Fruit fly (Drosophila melanogaster) whole organism, embryonic: ENCODE measurements around the gene CG1738.

Experiments used
- Bteb2 ChIP-seq: fragments of 200-800 bp; sonication (Bioruptor generic); optimal IDR thresholded peaks from 2 replicates; lab custom pipeline; 2016; ENCODE audit warnings: missing biosample characterization, missing genetic modification characterization
- CG10462 ChIP-seq: fragments of 200-800 bp; sonication (Bioruptor generic); optimal IDR thresholded peaks from 2 replicates; lab custom pipeline; 2016; ENCODE audit warnings: missing biosample characterization, missing genetic modification characterization
- CG10959 ChIP-seq: fragments of 200-800 bp; sonication (Bioruptor generic); IDR thresholded peaks from 2 replicates; pipeline ENCODE4 v1.3.6; 2022; ENCODE audit warnings: missing biosample characterization, missing genetic modification characterization
- CG11398 ChIP-seq: fragments of 200-800 bp; sonication (Bioruptor generic); optimal IDR thresholded peaks from 2 replicates; lab custom pipeline; 2016; ENCODE audit warnings: missing biosample characterization, missing genetic modification characterization
- CG11723 ChIP-seq: fragments of 200-800 bp; sonication (Bioruptor generic); optimal IDR thresholded peaks from 2 replicates; lab custom pipeline; 2017; ENCODE audit warnings: missing biosample characterization, mild to moderate bottlenecking, missing genetic modification characterization
- CG12219 ChIP-seq: fragments of 200-800 bp; sonication (Bioruptor generic); optimal IDR thresholded peaks from 3 replicates; lab custom pipeline; 2018; ENCODE audit warnings: missing biosample characterization, mild to moderate bottlenecking, missing genetic modification characterization
- CG13624 ChIP-seq: fragments of 200-800 bp; sonication (Bioruptor generic); optimal IDR thresholded peaks from 2 replicates; lab custom pipeline; 2016; ENCODE audit warnings: missing biosample characterization, missing genetic modification characterization
- CG2120 ChIP-seq: fragments of 200-800 bp; sonication (Bioruptor generic); optimal IDR thresholded peaks from 3 replicates; lab custom pipeline; 2016; ENCODE audit warnings: missing biosample characterization, missing genetic modification characterization
- CG2202 ChIP-seq: fragments of 200-800 bp; sonication (Bioruptor generic); optimal IDR thresholded peaks from 2 replicates; lab custom pipeline; 2018; ENCODE audit warnings: missing biosample characterization, mild to moderate bottlenecking, missing genetic modification characterization
- CG2712 ChIP-seq: fragments of 200-800 bp; optimal IDR thresholded peaks from 3 replicates; lab custom pipeline; 2019; ENCODE audit warnings: missing biosample characterization, mild to moderate bottlenecking, missing genetic modification characterization, moderate library complexity
- CG31388 ChIP-seq: fragments of 200-800 bp; sonication (Bioruptor generic); optimal IDR thresholded peaks from 2 replicates; lab custom pipeline; 2016; ENCODE audit warnings: missing biosample characterization, missing genetic modification characterization
- CG32772 ChIP-seq: fragments of 200-800 bp; sonication (Bioruptor generic); IDR thresholded peaks from 2 replicates; pipeline ENCODE4 v1.3.6; 2022; ENCODE audit warnings: missing biosample characterization, missing genetic modification characterization
- CG3838 ChIP-seq: fragments of 200-800 bp; sonication (Bioruptor generic); optimal IDR thresholded peaks from 3 replicates; lab custom pipeline; 2016; ENCODE audit warnings: missing biosample characterization, missing genetic modification characterization
- CG3995 ChIP-seq: fragments of 200-800 bp; sonication (Bioruptor generic); optimal IDR thresholded peaks from 3 replicates; lab custom pipeline; 2016; ENCODE audit warnings: missing biosample characterization, missing genetic modification characterization
- CG4282 ChIP-seq: fragments of 200-800 bp; sonication (Bioruptor generic); optimal IDR thresholded peaks from 2 replicates; lab custom pipeline; 2016; ENCODE audit warnings: missing biosample characterization, missing genetic modification characterization
- CG4404 ChIP-seq: fragments of 200-800 bp; sonication (Bioruptor generic); IDR thresholded peaks from 2 replicates; pipeline ENCODE4 v1.3.6; 2022; ENCODE audit warnings: missing biosample characterization, missing genetic modification characterization
- CG4730 ChIP-seq: fragments of 200-800 bp; sonication (Bioruptor generic); IDR thresholded peaks from 2 replicates; pipeline ENCODE4 v1.3.6; 2022; ENCODE audit warnings: missing biosample characterization, missing genetic modification characterization
- CG6689 ChIP-seq: fragments of 200-800 bp; sonication (Bioruptor generic); IDR thresholded peaks from 2 replicates; pipeline ENCODE4 v1.3.6; 2022; ENCODE audit warnings: missing biosample characterization, missing genetic modification characterization
- CG6765 ChIP-seq: fragments of 200-800 bp; sonication (Bioruptor generic); optimal IDR thresholded peaks from 3 replicates; lab custom pipeline; 2017; ENCODE audit warnings: missing biosample characterization, mild to moderate bottlenecking, missing genetic modification characterization
- CG7372 ChIP-seq: fragments of 200-800 bp; sonication (Bioruptor generic); IDR thresholded peaks from 2 replicates; pipeline ENCODE4 v1.3.6; 2022; ENCODE audit warnings: missing biosample characterization, missing genetic modification characterization
- CG8944 ChIP-seq: fragments of 200-800 bp; sonication (Bioruptor generic); optimal IDR thresholded peaks from 3 replicates; lab custom pipeline; 2016; ENCODE audit warnings: missing biosample characterization, missing genetic modification characterization
- CG9876 ChIP-seq: fragments of 200-800 bp; sonication (Bioruptor generic); optimal IDR thresholded peaks from 2 replicates; lab custom pipeline; 2016; ENCODE audit warnings: missing biosample characterization, missing genetic modification characterization
- CTCF ChIP-seq: fragments of 200-800 bp; sonication (Bioruptor generic); optimal IDR thresholded peaks from 2 replicates; lab custom pipeline; 2017; ENCODE audit warnings: missing biosample characterization, mild to moderate bottlenecking, missing genetic modification characterization, moderate library complexity
- D ChIP-seq, 2 experiments: fragments of 200-800 bp in 1 of 2; fragments of >200 bp in 1 of 2; sonication (Bioruptor generic) in 1 of 2; optimal IDR thresholded peaks; 2 replicates in 1 of 2; 3 replicates in 1 of 2; lab custom pipeline; 2017; ENCODE audit warnings: mild to moderate bottlenecking in 1 of 2, missing biosample characterization in 1 of 2, missing genetic modification characterization in 1 of 2, missing genetic modification reagents in 1 of 2
- Dad ChIP-seq: fragments of 200-800 bp; sonication (Bioruptor generic); optimal IDR thresholded peaks from 3 replicates; lab custom pipeline; 2016; ENCODE audit warnings: missing biosample characterization, missing genetic modification characterization
- Dbx ChIP-seq: fragments of 200-800 bp; sonication (Bioruptor generic); IDR thresholded peaks from 3 replicates; pipeline ENCODE4 v1.3.6; 2022; ENCODE audit warnings: missing biosample characterization, missing genetic modification characterization
- Dfd ChIP-seq, 2 experiments: fragments of >200 bp; optimal IDR thresholded peaks; 2 replicates each; lab custom pipeline; 2017; ENCODE audit warnings: missing biosample characterization in 2 of 2, missing genetic modification characterization in 2 of 2
- Dip3 ChIP-seq: fragments of 200-800 bp; sonication (Bioruptor generic); optimal IDR thresholded peaks from 3 replicates; lab custom pipeline; 2016; ENCODE audit warnings: missing biosample characterization, missing genetic modification characterization
- Dll ChIP-seq: fragments of 200-800 bp; sonication (Bioruptor generic); IDR thresholded peaks from 4 replicates; pipeline ENCODE4 v1.3.6; 2022; ENCODE audit warnings: missing biosample characterization, missing genetic modification characterization; ENCODE audit not compliant: partially characterized antibody
- Fer1 ChIP-seq: fragments of 200-800 bp; sonication (Bioruptor generic); optimal IDR thresholded peaks from 2 replicates; lab custom pipeline; 2017; ENCODE audit warnings: missing biosample characterization, mild to moderate bottlenecking, missing genetic modification characterization
- Jarid2 ChIP-seq: fragments of 200-800 bp; sonication (Bioruptor generic); optimal IDR thresholded peaks from 3 replicates; lab custom pipeline; 2017; ENCODE audit warnings: mild to moderate bottlenecking, missing biosample characterization, missing genetic modification reagents, missing genetic modification characterization
- Opbp ChIP-seq: fragments of 200-800 bp; sonication (Bioruptor generic); IDR thresholded peaks from 3 replicates; pipeline ENCODE4 v1.3.6; 2022; ENCODE audit warnings: missing biosample characterization, missing genetic modification characterization; ENCODE audit not compliant: partially characterized antibody
- Usf ChIP-seq: fragments of 200-800 bp; sonication (Bioruptor generic); optimal IDR thresholded peaks from 2 replicates; lab custom pipeline; 2017; ENCODE audit warnings: missing genotype, missing biosample characterization, missing genetic modification characterization
- crc ChIP-seq: fragments of 200-800 bp; sonication (Bioruptor generic); optimal IDR thresholded peaks from 2 replicates; lab custom pipeline; 2016; ENCODE audit warnings: missing biosample characterization, missing genetic modification characterization
- dan ChIP-seq: fragments of 200-800 bp; sonication (Bioruptor generic); IDR thresholded peaks from 2 replicates; pipeline ENCODE4 v1.3.6; 2022; ENCODE audit warnings: missing biosample characterization, missing genetic modification characterization
- dysf ChIP-seq: fragments of 200-800 bp; sonication (Bioruptor generic); IDR thresholded peaks from 3 replicates; pipeline ENCODE4 v1.3.6; 2022; ENCODE audit warnings: missing biosample characterization, missing genetic modification characterization
- emc ChIP-seq: fragments of 200-800 bp; sonication (Bioruptor generic); optimal IDR thresholded peaks from 2 replicates; lab custom pipeline; 2016; ENCODE audit warnings: missing biosample characterization, missing genetic modification characterization
- ems ChIP-seq: fragments of 200-800 bp; sonication (Bioruptor generic); optimal IDR thresholded peaks from 3 replicates; lab custom pipeline; 2016; ENCODE audit warnings: missing biosample characterization, missing genetic modification characterization
- en ChIP-seq: fragments of 200-800 bp; sonication (Bioruptor generic); optimal IDR thresholded peaks from 2 replicates; lab custom pipeline; 2016; ENCODE audit warnings: missing biosample characterization, missing genetic modification characterization
- gcm ChIP-seq: fragments of 200-800 bp; sonication (Bioruptor generic); optimal IDR thresholded peaks from 2 replicates; lab custom pipeline; 2019; ENCODE audit warnings: missing biosample characterization, mild to moderate bottlenecking, missing genetic modification characterization, moderate library complexity
- gem ChIP-seq: fragments of 200-800 bp; sonication (Bioruptor generic); optimal IDR thresholded peaks from 2 replicates; lab custom pipeline; 2019; ENCODE audit warnings: missing biosample characterization, mild to moderate bottlenecking, missing genetic modification characterization, moderate library complexity
- kah ChIP-seq: fragments of 200-800 bp; sonication (Bioruptor generic); optimal IDR thresholded peaks from 2 replicates; lab custom pipeline; 2018; ENCODE audit warnings: missing biosample characterization, mild to moderate bottlenecking, missing genetic modification characterization
- nerfin-1 ChIP-seq: fragments of 200-800 bp; sonication (Bioruptor generic); optimal IDR thresholded peaks from 3 replicates; lab custom pipeline; 2019; ENCODE audit warnings: missing biosample characterization, mild to moderate bottlenecking, missing genetic modification characterization, moderate library complexity
- pita ChIP-seq: fragments of 200-800 bp; sonication (Bioruptor generic); optimal IDR thresholded peaks from 2 replicates; lab custom pipeline; 2017; ENCODE audit warnings: missing biosample characterization, mild to moderate bottlenecking, missing genetic modification characterization
- rib ChIP-seq: fragments of 200-800 bp; sonication (Bioruptor generic); IDR thresholded peaks from 2 replicates; pipeline ENCODE4 v1.3.6; 2022; ENCODE audit warnings: missing biosample characterization, missing genetic modification characterization
- sna ChIP-seq: fragments of 200-800 bp; sonication (Bioruptor generic); IDR thresholded peaks from 2 replicates; pipeline ENCODE4 v1.3.6; 2022; ENCODE audit warnings: missing biosample characterization, missing genetic modification characterization; ENCODE audit not compliant: partially characterized antibody
- stc ChIP-seq: fragments of 200-800 bp; sonication (Bioruptor generic); IDR thresholded peaks from 2 replicates; pipeline ENCODE4 v1.3.6; 2022; ENCODE audit warnings: missing biosample characterization, missing genetic modification characterization
- tap ChIP-seq: fragments of 200-800 bp; optimal IDR thresholded peaks from 3 replicates; lab custom pipeline; 2019; ENCODE audit warnings: missing biosample characterization, mild to moderate bottlenecking, missing genetic modification characterization, moderate library complexity
- tna ChIP-seq: fragments of 200-800 bp; sonication (Bioruptor generic); IDR thresholded peaks from 2 replicates; pipeline ENCODE4 v1.3.6; 2022; ENCODE audit warnings: missing biosample characterization, missing genetic modification characterization; ENCODE audit not compliant: partially characterized antibody
- wdn ChIP-seq: fragments of 200-800 bp; sonication (Bioruptor generic); IDR thresholded peaks from 2 replicates; pipeline ENCODE4 v1.3.6; 2022; ENCODE audit warnings: missing biosample characterization, missing genetic modification characterization

Gene CG1738

dm6 chrX:11389494-11390447, 40.9 kb downstream of the CG1738 start (continued):
- TF ChIP-seq tna (GFP tag; lab: Robert Waterston, UW) (peak; percentile 88), tap (tag; lab: Kevin White, UChicago) (no peak), rib (GFP tag; lab: Robert Waterston, UW) (peak; percentile 29; the same call in 1 of the 2 replicates), CG32772 (GFP tag; lab: Robert Waterston, UW) (no peak), CG10462 (GFP tag; lab: Kevin White, UChicago) (no peak), CG6765 (GFP tag; lab: Kevin White, UChicago) (no peak), CG13624 (GFP tag; lab: Kevin White, UChicago) (no peak), CG31388 (GFP tag; lab: Kevin White, UChicago) (no peak), CG3995 (GFP tag; lab: Kevin White, UChicago) (no peak), CG2202 (tag; lab: Kevin White, UChicago) (no peak), CG10959 (GFP tag; lab: Robert Waterston, UW) (no peak), CG7372 (GFP tag; lab: Robert Waterston, UW) (no peak), D (optimal IDR thresholded peaks at IDR 0.05; lab: Kevin White, UChicago) (no peak), D (GFP tag; optimal IDR thresholded peaks at IDR 0.05; lab: Kevin White, UChicago) (no peak), CG2712 (tag; lab: Kevin White, UChicago) (no peak), CG9876 (GFP tag; lab: Kevin White, UChicago) (no peak), CG2120 (GFP tag; lab: Kevin White, UChicago) (no peak), gcm (GFP tag; lab: Kevin White, UChicago) (no peak), gem (tag; lab: Kevin White, UChicago) (no peak), Usf (GFP tag; lab: Kevin White, UChicago) (no peak), Opbp (peak; percentile 77; the same call in 2 of the 3 replicates), CG12219 (GFP tag; lab: Kevin White, UChicago) (no peak), CG11723 (GFP tag; lab: Kevin White, UChicago) (no peak), en (GFP tag; lab: Kevin White, UChicago) (no peak), ems (GFP tag; lab: Kevin White, UChicago) (no peak), emc (GFP tag; lab: Kevin White, UChicago) (no peak), Jarid2 (GFP tag; lab: Kevin White, UChicago) (peak; percentile 58), CG4404 (no peak), CG6689 (GFP tag; lab: Robert Waterston, UW) (no peak), kah (no peak), CG4282 (no peak), Dll (GFP tag; lab: Robert Waterston, UW) (peak; percentile 79), CG4730 (GFP tag; lab: Robert Waterston, UW) (no peak), stc (GFP tag; lab: Robert Waterston, UW) (peak; percentile 60; the same call in 1 of the 2 replicates), Bteb2 (GFP tag; lab: Kevin White, UChicago) (no peak), wdn (no peak), Dfd (GFP tag; optimal IDR thresholded peaks at IDR 0.05; lab: Kevin White, UChicago) (no peak), crc (GFP tag; lab: Kevin White, UChicago) (no peak), CG11398 (GFP tag; lab: Kevin White, UChicago) (no peak), dan (GFP tag; lab: Robert Waterston, UW) (no peak), CTCF (GFP tag; lab: Kevin White, UChicago) (no peak), CG3838 (GFP tag; lab: Kevin White, UChicago) (no peak), nerfin-1 (tag; lab: Kevin White, UChicago) (peak; percentile 56), Dad (GFP tag; lab: Kevin White, UChicago) (no peak), pita (GFP tag; lab: Kevin White, UChicago) (peak; percentile 41), Dbx (0 out of 3 replicates have a peak, but pooled peaks have one; percentile 23), dysf (GFP tag; lab: Robert Waterston, UW) (no peak), Dip3 (GFP tag; lab: Kevin White, UChicago) (no peak), CG8944 (no peak), Fer1 (GFP tag; lab: Kevin White, UChicago) (peak; percentile 10), sna (GFP tag; lab: Robert Waterston, UW) (peak; percentile 84)
